Fruit fly (Drosophila melanogaster): Measurements from ENCODE around the gene CG11714.

CG11714 gene

dm6 chr3L:11557209-11557608 lies 34.7 kb upstream of the CG11714 start (continued):
- TF ChIP-seq CG3726 (GFP tag; IDR thresholded peaks at IDR 0.05) = no peak
- TF ChIP-seq schlank (tag; optimal IDR thresholded peaks at IDR 0.05) = no peak
- TF ChIP-seq CG32772 (GFP tag; IDR thresholded peaks at IDR 0.05) = no peak
- no peak for TF ChIP-seq CG9932 (GFP tag; IDR thresholded peaks at IDR 0.05)
- TF ChIP-seq Optix (GFP tag; IDR thresholded peaks at IDR 0.05) = no peak
- TF ChIP-seq vvl (GFP tag; IDR thresholded peaks at IDR 0.05) = no peak
- no peak for TF ChIP-seq CG16813 (GFP tag; IDR thresholded peaks at IDR 0.05; ENCODE audit: partially characterized antibody)
- peak; percentile 64 for TF ChIP-seq crol (GFP tag; IDR thresholded peaks at IDR 0.05)
- TF ChIP-seq sens (GFP tag) = peak; percentile 63
- TF ChIP-seq seq (GFP tag; IDR thresholded peaks at IDR 0.05) = peak; percentile 20; the same call in 1 of the 2 replicates
- TF ChIP-seq CG18599 (GFP tag; optimal IDR thresholded peaks at IDR 0.05) = no peak
- no peak for TF ChIP-seq CG6689 (GFP tag; IDR thresholded peaks at IDR 0.05)
- TF ChIP-seq CG9437 (GFP tag; optimal IDR thresholded peaks at IDR 0.05) = no peak
- TF ChIP-seq pita (GFP tag; optimal IDR thresholded peaks at IDR 0.05) = no peak
- no peak for TF ChIP-seq CG33213 (GFP tag; optimal IDR thresholded peaks at IDR 0.05)
- no peak for TF ChIP-seq CG17802 (tag; optimal IDR thresholded peaks at IDR 0.05)
- no peak for TF ChIP-seq CG9215 (GFP tag; IDR thresholded peaks at IDR 0.05)
- TF ChIP-seq pfk (GFP tag; optimal IDR thresholded peaks at IDR 0.05) = no peak
- no peak for TF ChIP-seq gsb-n (tag; optimal IDR thresholded peaks at IDR 0.05)
- no peak for TF ChIP-seq Oli (tag; optimal IDR thresholded peaks at IDR 0.05)
- TF ChIP-seq Dll (GFP tag; IDR thresholded peaks at IDR 0.05; ENCODE audit: partially characterized antibody) = 0 out of 4 replicates have a peak, but pooled peaks have one; percentile 21
- TF ChIP-seq org-1 (GFP tag; optimal IDR thresholded peaks at IDR 0.05) = no peak
- no peak for TF ChIP-seq dmrt99B (tag; optimal IDR thresholded peaks at IDR 0.05)
- no peak for TF ChIP-seq tap (tag; optimal IDR thresholded peaks at IDR 0.05)
- TF ChIP-seq nom (GFP tag; optimal IDR thresholded peaks at IDR 0.05) = peak; percentile 93
- no peak for TF ChIP-seq ATbp (GFP tag; optimal IDR thresholded peaks at IDR 0.05)
- no peak for TF ChIP-seq Nf-YA (GFP tag; IDR thresholded peaks at IDR 0.05)
- no peak for TF ChIP-seq CG17359 (tag; optimal IDR thresholded peaks at IDR 0.05)
- TF ChIP-seq HLH3B (GFP tag; IDR thresholded peaks at IDR 0.05) = no peak
- TF ChIP-seq Antp (GFP tag; optimal IDR thresholded peaks at IDR 0.05) = no peak
- TF ChIP-seq CG14710 (tag; optimal IDR thresholded peaks at IDR 0.05) = no peak
- TF ChIP-seq CG9727 (GFP tag; optimal IDR thresholded peaks at IDR 0.05) = no peak
- TF ChIP-seq CG3995 (GFP tag; optimal IDR thresholded peaks at IDR 0.05) = no peak
- peak; percentile 12 for TF ChIP-seq kah (GFP tag; optimal IDR thresholded peaks at IDR 0.05)
- TF ChIP-seq CG6791 (GFP tag; IDR thresholded peaks at IDR 0.05; ENCODE audit: partially characterized antibody) = no peak
- no peak for TF ChIP-seq CG3281 (GFP tag; optimal IDR thresholded peaks at IDR 0.05)
- peak; percentile 76 to 77 for TF ChIP-seq Trl (optimal IDR thresholded peaks at IDR 0.05)
- no peak for TF ChIP-seq Trl (GFP tag; optimal IDR thresholded peaks at IDR 0.05)
- TF ChIP-seq lbe (GFP tag; optimal IDR thresholded peaks at IDR 0.05) = no peak
- TF ChIP-seq CG32532 (GFP tag; IDR thresholded peaks at IDR 0.05) = no peak
- no peak for TF ChIP-seq prd (optimal IDR thresholded peaks at IDR 0.05)
- no peak for TF ChIP-seq prd (GFP tag; IDR thresholded peaks at IDR 0.05)
- TF ChIP-seq Dbx (GFP tag; IDR thresholded peaks at IDR 0.05) = no peak
- TF ChIP-seq her (GFP tag; optimal IDR thresholded peaks at IDR 0.05) = no peak
- no peak for TF ChIP-seq CG30403 (GFP tag; optimal IDR thresholded peaks at IDR 0.05)
- TF ChIP-seq CG33557 (GFP tag; optimal IDR thresholded peaks at IDR 0.05) = no peak
- TF ChIP-seq CG8944 (GFP tag; optimal IDR thresholded peaks at IDR 0.05) = no peak
- no peak for TF ChIP-seq ash1 (GFP tag; optimal IDR thresholded peaks at IDR 0.05)
- no peak for TF ChIP-seq CG31388 (GFP tag; optimal IDR thresholded peaks at IDR 0.05)
- no peak for TF ChIP-seq jigr1 (GFP tag; IDR thresholded peaks at IDR 0.05)
- TF ChIP-seq fd64A (GFP tag; optimal IDR thresholded peaks at IDR 0.05) = no peak
- no peak for TF ChIP-seq Sin3A (optimal IDR thresholded peaks at IDR 0.05)
- TF ChIP-seq CG10321 (GFP tag; IDR thresholded peaks at IDR 0.05) = 0 out of 2 replicates have a peak, but pooled peaks have one; percentile 15
